Worm (Caenorhabditis elegans): Measurements from ENCODE around the gene delm-1.

The delm-1 gene

ce11 chrIV:9140172-9140805 lies 5.0 kb upstream of the delm-1 start (continued):
- TF ChIP-seq ceh-91 (GFP tag; IDR thresholded peaks at IDR 0.05) (no peak), B0261.1 (tag; optimal IDR thresholded peaks at IDR 0.05) (no peak), pha-4 (tag; optimal IDR thresholded peaks at IDR 0.05) (no peak), nfya-2 (GFP tag; IDR thresholded peaks at IDR 0.05) (no peak), ceh-58 (GFP tag; IDR thresholded peaks at IDR 0.05) (no peak), unc-62 (GFP tag; optimal IDR thresholded peaks at IDR 0.05) (no peak), madf-3 (GFP tag; IDR thresholded peaks at IDR 0.05) (no peak), ztf-18 (tag; optimal IDR thresholded peaks at IDR 0.05) (no peak), F57C9.4 (tag; optimal IDR thresholded peaks at IDR 0.05) (no peak), lag-1 (GFP tag; IDR thresholded peaks at IDR 0.05) (no peak), dpl-1 (GFP tag; optimal IDR thresholded peaks at IDR 0.05) (no peak), nhr-120 (GFP tag; IDR thresholded peaks at IDR 0.05) (no peak), madf-6 (GFP tag; IDR thresholded peaks at IDR 0.05) (peak; percentile 67), bed-1 (GFP tag; IDR thresholded peaks at IDR 0.05) (no peak), snpc-1.3 (tag; optimal IDR thresholded peaks at IDR 0.05; ENCODE audit: insufficient read depth) (peak; percentile 34), F10E7.11 (tag; optimal IDR thresholded peaks at IDR 0.05) (no peak), madf-10 (tag; optimal IDR thresholded peaks at IDR 0.05) (no peak), ceh-79 (tag; optimal IDR thresholded peaks at IDR 0.05) (no peak), snpc-4 (GFP tag; optimal IDR thresholded peaks at IDR 0.05) (peak; percentile 82), snpc-4 (tag; optimal IDR thresholded peaks at IDR 0.05) (peak; percentile 86 to 97 (median 94)), T26A5.8 (tag; optimal IDR thresholded peaks at IDR 0.05) (no peak), lir-1 (GFP tag; conservative IDR thresholded peaks at IDR 0.05) (no peak), F22D6.2 (tag; optimal IDR thresholded peaks at IDR 0.05) (no peak), mes-4 (tag; optimal IDR thresholded peaks at IDR 0.05) (no peak), B0336.3 (GFP tag; IDR thresholded peaks at IDR 0.05) (no peak), aptf-3 (GFP tag; IDR thresholded peaks at IDR 0.05) (no peak), nhr-80 (tag; optimal IDR thresholded peaks at IDR 0.05) (no peak), gei-17 (GFP tag; optimal IDR thresholded peaks at IDR 0.05) (no peak), let-607 (tag; optimal IDR thresholded peaks at IDR 0.05) (no peak), ztf-25 (GFP tag; IDR thresholded peaks at IDR 0.05) (no peak), snpc-3.4 (tag; optimal IDR thresholded peaks at IDR 0.05) (peak; percentile 78), ceh-27 (GFP tag; optimal IDR thresholded peaks at IDR 0.05) (no peak), hrde-1 (tag; optimal IDR thresholded peaks at IDR 0.05; ENCODE audit: borderline replicate concordance) (no peak), lin-54 (GFP tag; optimal IDR thresholded peaks at IDR 0.05) (no peak), repo-1 (tag; optimal IDR thresholded peaks at IDR 0.05) (no peak), unc-130 (GFP tag; optimal IDR thresholded peaks at IDR 0.05) (no peak), fkh-3 (tag; optimal IDR thresholded peaks at IDR 0.05) (no peak)

DNA sequence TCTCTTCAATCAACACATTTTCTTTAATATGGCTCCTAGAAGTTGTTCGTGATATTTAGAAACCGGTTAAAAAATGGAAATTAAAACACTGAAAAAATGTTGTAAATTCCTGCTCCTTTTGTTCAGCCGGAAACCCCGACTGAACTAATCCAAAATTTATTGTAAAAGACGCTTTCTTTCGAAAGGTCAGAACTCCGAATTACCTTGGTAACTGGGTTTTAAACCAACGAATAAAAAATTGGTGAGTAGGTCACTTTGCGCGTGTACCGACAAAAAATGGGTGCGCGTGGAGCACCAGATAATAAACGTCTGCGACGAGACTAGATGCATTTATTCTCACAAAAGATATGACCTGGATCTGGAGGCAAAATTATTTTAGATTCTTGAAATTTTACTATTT lies 4.7 kb downstream of the delm-1 start:
- TF ChIP-seq rcor-1 (GFP tag; IDR thresholded peaks at IDR 0.05), result peak; percentile 46; the same call in 1 of the 2 replicates
- no peak for TF ChIP-seq hrde-1 (tag; optimal IDR thresholded peaks at IDR 0.05; ENCODE audit: borderline replicate concordance)
- TF ChIP-seq hlh-12 (tag; optimal IDR thresholded peaks at IDR 0.05), result no peak
- TF ChIP-seq nfya-2 (GFP tag; IDR thresholded peaks at IDR 0.05), result no peak
- no peak for TF ChIP-seq F37B4.10 (GFP tag; IDR thresholded peaks at IDR 0.05)
- TF ChIP-seq snpc-1.1 (tag; optimal IDR thresholded peaks at IDR 0.05; ENCODE audit: insufficient read depth), result peak; percentile 88
- no peak for TF ChIP-seq hlh-26 (GFP tag; conservative IDR thresholded peaks at IDR 0.05)
- peak; percentile 94 for TF ChIP-seq attf-6 (GFP tag; IDR thresholded peaks at IDR 0.05)
- no peak for TF ChIP-seq tlf-1 (GFP tag; optimal IDR thresholded peaks at IDR 0.05)
- peak; percentile 52; the same call in 1 of the 2 replicates for TF ChIP-seq hmg-1.2 (GFP tag; IDR thresholded peaks at IDR 0.05)
- no peak for TF ChIP-seq lag-1 (GFP tag; IDR thresholded peaks at IDR 0.05)
- TF ChIP-seq B0019.2 (GFP tag; conservative IDR thresholded peaks at IDR 0.05), result no peak
- TF ChIP-seq mel-28 (tag; optimal IDR thresholded peaks at IDR 0.05; ENCODE audit: borderline replicate concordance), result no peak
- TF ChIP-seq snpc-4 (GFP tag; optimal IDR thresholded peaks at IDR 0.05), result peak; percentile 79
- TF ChIP-seq snpc-4 (tag; optimal IDR thresholded peaks at IDR 0.05), result peak; percentile 83 to 97 (median 92)
- TF ChIP-seq rpc-1 (optimal IDR thresholded peaks at IDR 0.05), result no peak
- TF ChIP-seq rpc-1 (tag; optimal IDR thresholded peaks at IDR 0.05), result no peak
- TF ChIP-seq madf-6 (GFP tag; IDR thresholded peaks at IDR 0.05), result peak; percentile 69
- TF ChIP-seq Y79H2A.3 (GFP tag; conservative IDR thresholded peaks at IDR 0.05), result no peak

All from whole organism, young adult.